Worm (Caenorhabditis elegans) whole organism, young adult: ENCODE measurements around the gene swt-5.
A peak's percentile ranks its signal among the peaks of the same experiment; 100 is the strongest.

ENCODE experiments used
- B0035.1 ChIP-seq: sonication (generic microtip); optimal IDR thresholded peaks from 2 replicates; lab custom pipeline; 2016; ENCODE audit warnings: missing genetic modification characterization, mild to moderate bottlenecking, missing compliant biosample characterization, missing genotype, missing genetic modification reagents
- C06A6.2 ChIP-seq: fragments of 200-800 bp; sonication (Bioruptor generic); conservative IDR thresholded peaks from 2 replicates; pipeline ENCODE4 v1.3.6; 2022; ENCODE audit warnings: missing genetic modification characterization, missing compliant biosample characterization
- F10E7.11 ChIP-seq: sonication (generic microtip); optimal IDR thresholded peaks from 2 replicates; lab custom pipeline; 2017; ENCODE audit warnings: mild to moderate bottlenecking, missing genetic modification characterization, moderate library complexity, missing compliant biosample characterization
- F23B12.7 ChIP-seq: sonication (generic microtip); optimal IDR thresholded peaks from 2 replicates; lab custom pipeline; 2017; ENCODE audit warnings: missing genetic modification characterization, mild to moderate bottlenecking, missing compliant biosample characterization, antibody characterized with exemption, moderate library complexity; ENCODE audit not compliant: insufficient read depth
- F33H1.4 ChIP-seq: fragments of 200-800 bp; sonication (Bioruptor generic); IDR thresholded peaks from 2 replicates; pipeline ENCODE4 v1.3.6; 2022; ENCODE audit warnings: missing genetic modification reagents, missing genetic modification characterization, missing compliant biosample characterization
- F39B2.1 ChIP-seq: fragments of 200-800 bp; sonication (Bioruptor generic); IDR thresholded peaks from 2 replicates; pipeline ENCODE4 v1.3.6; 2022; ENCODE audit warnings: missing genetic modification reagents, missing genetic modification characterization, missing compliant biosample characterization
- Y95B8A.8 ChIP-seq: fragments of 200-800 bp; sonication (Bioruptor generic); IDR thresholded peaks from 2 replicates; pipeline ENCODE4 v1.3.6; 2022; ENCODE audit warnings: missing genetic modification reagents, missing genetic modification characterization, missing compliant biosample characterization
- ama-1 ChIP-seq, 3 experiments: fragments of 150-350 bp in 1 of 3; sonication (generic microtip) in 2 of 3; optimal IDR thresholded peaks; 2 replicates each; lab custom pipeline; 2014 to 2018; ENCODE audit warnings: missing biosample characterization in 2 of 3, missing genetic modification characterization in 2 of 3, missing genetic modification reagents in 2 of 3
- attf-3 ChIP-seq: fragments of 200-800 bp; sonication (Bioruptor generic); conservative IDR thresholded peaks from 2 replicates; pipeline ENCODE4 v1.3.6; 2022; ENCODE audit warnings: missing genetic modification reagents, missing genetic modification characterization, missing compliant biosample characterization
- attf-5 ChIP-seq: fragments of 200-800 bp; sonication (Bioruptor generic); optimal IDR thresholded peaks from 2 replicates; lab custom pipeline; 2018; ENCODE audit warnings: mild to moderate bottlenecking, missing genetic modification characterization, missing compliant biosample characterization
- bed-2 ChIP-seq: fragments of 200-800 bp; sonication (Bioruptor generic); IDR thresholded peaks from 2 replicates; pipeline ENCODE4 v1.3.6; 2022; ENCODE audit warnings: missing genetic modification reagents, missing genetic modification characterization, missing compliant biosample characterization
- cebp-2 ChIP-seq: fragments of 200-800 bp; sonication (Bioruptor generic); IDR thresholded peaks from 2 replicates; pipeline ENCODE4 v1.3.6; 2022; ENCODE audit warnings: missing genetic modification characterization, missing compliant biosample characterization
- ceh-100 ChIP-seq: fragments of 200-800 bp; sonication (Bioruptor generic); IDR thresholded peaks from 2 replicates; pipeline ENCODE4 v1.3.6; 2022; ENCODE audit warnings: missing genetic modification reagents, missing genetic modification characterization, missing compliant biosample characterization
- ceh-27 ChIP-seq: fragments of 200-800 bp; sonication (Bioruptor generic); optimal IDR thresholded peaks from 2 replicates; lab custom pipeline; 2018; ENCODE audit warnings: mild to moderate bottlenecking, missing genetic modification characterization, moderate library complexity, missing compliant biosample characterization
- die-1 ChIP-seq: sonication (generic microtip); optimal IDR thresholded peaks from 2 replicates; lab custom pipeline; 2016; ENCODE audit warnings: missing genotype, mild to moderate bottlenecking, missing genetic modification characterization, missing compliant biosample characterization
- dox-1 ChIP-seq: fragments of 200-800 bp; sonication (Bioruptor generic); IDR thresholded peaks from 2 replicates; pipeline ENCODE4 v1.3.6; 2022; ENCODE audit warnings: missing genetic modification reagents, missing genetic modification characterization, missing compliant biosample characterization
- dpl-1 ChIP-seq: fragments of 150-350 bp; optimal IDR thresholded peaks from 2 replicates; lab custom pipeline; 2014; ENCODE audit warnings: missing biosample characterization, missing genetic modification reagents, missing genetic modification characterization
- hmg-1.2 ChIP-seq: fragments of 200-800 bp; sonication (Bioruptor generic); IDR thresholded peaks from 2 replicates; pipeline ENCODE4 v1.3.6; 2022; ENCODE audit warnings: missing genetic modification reagents, missing genetic modification characterization, missing compliant biosample characterization
- hmg-20 ChIP-seq: fragments of 200-800 bp; sonication (Bioruptor generic); IDR thresholded peaks from 2 replicates; pipeline ENCODE4 v1.3.6; 2022; ENCODE audit warnings: missing genetic modification reagents, missing genetic modification characterization, missing compliant biosample characterization
- hrde-1 ChIP-seq: sonication (generic microtip); optimal IDR thresholded peaks from 2 replicates; lab custom pipeline; 2016; ENCODE audit warnings: missing genetic modification characterization, mild to moderate bottlenecking, missing compliant biosample characterization, moderate library complexity, missing genotype, missing genetic modification reagents, borderline replicate concordance
- let-607 ChIP-seq, 2 experiments: fragments of 200-800 bp in 1 of 2; sonication (Bioruptor generic) in 1 of 2; sonication (generic microtip) in 1 of 2; optimal IDR thresholded peaks; 2 replicates each; lab custom pipeline; 2016 to 2018; ENCODE audit warnings: mild to moderate bottlenecking in 2 of 2, missing compliant biosample characterization in 2 of 2, missing genetic modification characterization in 2 of 2, moderate library complexity in 2 of 2, missing genotype in 1 of 2
- lin-35 ChIP-seq, 3 experiments: fragments of 150-350 bp in 2 of 3; sonication (generic microtip) in 1 of 3; optimal IDR thresholded peaks; 2 replicates each; lab custom pipeline; 2014 to 2018; ENCODE audit warnings: missing biosample characterization in 3 of 3, missing genetic modification characterization in 3 of 3, missing genetic modification reagents in 3 of 3
- lin-40 ChIP-seq: sonication (generic microtip); optimal IDR thresholded peaks from 2 replicates; lab custom pipeline; 2016; ENCODE audit warnings: missing genetic modification characterization, mild to moderate bottlenecking, missing compliant biosample characterization, missing genotype, missing genetic modification reagents
- lin-54 ChIP-seq: fragments of 200-800 bp; sonication (Bioruptor generic); optimal IDR thresholded peaks from 2 replicates; lab custom pipeline; 2018; ENCODE audit warnings: mild to moderate bottlenecking, missing genetic modification characterization, missing compliant biosample characterization
- lsl-1 ChIP-seq: fragments of 200-800 bp; sonication (Bioruptor generic); optimal IDR thresholded peaks from 2 replicates; lab custom pipeline; 2018; ENCODE audit warnings: mild to moderate bottlenecking, missing genetic modification characterization, moderate library complexity, missing compliant biosample characterization
- madf-10 ChIP-seq: sonication (generic microtip); optimal IDR thresholded peaks from 2 replicates; lab custom pipeline; 2016; ENCODE audit warnings: mild to moderate bottlenecking, missing genetic modification characterization, missing compliant biosample characterization
- madf-3 ChIP-seq: fragments of 200-800 bp; sonication (Bioruptor generic); IDR thresholded peaks from 2 replicates; pipeline ENCODE4 v1.3.6; 2022; ENCODE audit warnings: missing genetic modification reagents, missing genetic modification characterization, missing compliant biosample characterization
- madf-6 ChIP-seq: fragments of 200-800 bp; sonication (Bioruptor generic); IDR thresholded peaks from 2 replicates; pipeline ENCODE4 v1.3.6; 2022; ENCODE audit warnings: missing genetic modification reagents, missing genetic modification characterization, missing compliant biosample characterization
- mcd-1 ChIP-seq: fragments of 200-800 bp; sonication (Bioruptor generic); IDR thresholded peaks from 2 replicates; pipeline ENCODE4 v1.3.6; 2022; ENCODE audit warnings: missing genetic modification reagents, missing genetic modification characterization, missing compliant biosample characterization
- mes-4 ChIP-seq: sonication (generic microtip); optimal IDR thresholded peaks from 2 replicates; lab custom pipeline; 2016; ENCODE audit warnings: missing genotype, missing genetic modification characterization, missing compliant biosample characterization
- nfya-1 ChIP-seq: sonication (generic microtip); optimal IDR thresholded peaks from 2 replicates; lab custom pipeline; 2017; ENCODE audit warnings: antibody characterized with exemption, missing compliant biosample characterization, missing genetic modification characterization, borderline replicate concordance; ENCODE audit not compliant: insufficient read depth
- nfyb-1 ChIP-seq: fragments of 200-800 bp; sonication (Bioruptor generic); IDR thresholded peaks from 2 replicates; pipeline ENCODE4 v1.3.6; 2022; ENCODE audit warnings: missing genetic modification reagents, missing genetic modification characterization, missing compliant biosample characterization
- repo-1 ChIP-seq: sonication (generic microtip); optimal IDR thresholded peaks from 2 replicates; lab custom pipeline; 2017; ENCODE audit warnings: mild to moderate bottlenecking, missing genetic modification characterization, missing compliant biosample characterization
- sea-2 ChIP-seq: fragments of 200-800 bp; sonication (Bioruptor generic); IDR thresholded peaks from 2 replicates; pipeline ENCODE4 v1.3.6; 2022; ENCODE audit warnings: missing genetic modification characterization, missing compliant biosample characterization
- snpc-3.4 ChIP-seq: sonication (generic microtip); optimal IDR thresholded peaks from 2 replicates; lab custom pipeline; 2017; ENCODE audit warnings: missing genetic modification characterization, mild to moderate bottlenecking, missing compliant biosample characterization, antibody characterized with exemption, moderate library complexity, missing genotype, missing genetic modification reagents
- snpc-4 ChIP-seq, 5 experiments: fragments of 150-350 bp in 1 of 5; sonication (generic microtip) in 4 of 5; optimal IDR thresholded peaks; 2 replicates each; lab custom pipeline; 2014 to 2018; ENCODE audit warnings: missing genetic modification characterization in 5 of 5, missing biosample characterization in 3 of 5, antibody characterized with exemption in 2 of 5, mild to moderate bottlenecking in 2 of 5, missing compliant biosample characterization in 2 of 5, missing genotype in 2 of 5, moderate library complexity in 2 of 5, missing genetic modification reagents in 1 of 5
- tbp1 ChIP-seq: fragments of 200-800 bp; sonication (Bioruptor generic); optimal IDR thresholded peaks from 2 replicates; lab custom pipeline; 2018; ENCODE audit warnings: mild to moderate bottlenecking, missing genetic modification characterization, missing compliant biosample characterization
- zim-3 ChIP-seq: sonication (generic microtip); optimal IDR thresholded peaks from 2 replicates; lab custom pipeline; 2017; ENCODE audit warnings: mild to moderate bottlenecking, missing genetic modification characterization, moderate library complexity, missing compliant biosample characterization
- ztf-18 ChIP-seq: sonication (generic microtip); optimal IDR thresholded peaks from 2 replicates; lab custom pipeline; 2016; ENCODE audit warnings: missing genotype, mild to moderate bottlenecking, missing genetic modification characterization, missing compliant biosample characterization
- ztf-26 ChIP-seq: sonication (generic microtip); optimal IDR thresholded peaks from 2 replicates; lab custom pipeline; 2017; ENCODE audit warnings: missing genetic modification characterization, missing compliant biosample characterization
- ztf-6 ChIP-seq: fragments of 200-800 bp; sonication (Bioruptor generic); IDR thresholded peaks from 2 replicates; pipeline ENCODE4 v1.3.6; 2022; ENCODE audit warnings: missing genetic modification reagents, missing genetic modification characterization, missing compliant biosample characterization

Gene swt-5

DNA sequence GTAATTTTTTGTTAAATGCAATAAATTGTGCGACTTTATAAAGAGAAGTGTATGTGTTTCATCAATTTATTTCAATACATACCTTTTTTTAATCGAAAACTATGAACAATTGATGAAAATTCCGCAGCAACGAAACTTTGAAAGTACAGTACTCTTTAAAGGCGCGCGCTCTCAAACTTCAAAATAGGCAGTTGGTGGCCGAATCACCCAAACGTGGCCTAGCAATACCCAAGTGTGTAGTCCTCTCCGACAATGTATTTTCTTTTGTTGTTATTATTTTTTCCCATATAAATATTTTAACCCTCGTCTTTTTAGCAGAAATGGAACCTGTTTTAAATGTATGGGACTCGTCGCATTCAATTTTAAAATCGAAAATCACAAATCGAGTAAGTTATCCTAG lies 35.3 kb downstream of the swt-5 start, which contains the start of gene C50F4.4 (continued):
- TF ChIP-seq dox-1 (GFP tag; lab: Robert Waterston, UW) (peak; percentile 71), F39B2.1 (GFP tag; lab: Robert Waterston, UW) (no peak)

DNA sequence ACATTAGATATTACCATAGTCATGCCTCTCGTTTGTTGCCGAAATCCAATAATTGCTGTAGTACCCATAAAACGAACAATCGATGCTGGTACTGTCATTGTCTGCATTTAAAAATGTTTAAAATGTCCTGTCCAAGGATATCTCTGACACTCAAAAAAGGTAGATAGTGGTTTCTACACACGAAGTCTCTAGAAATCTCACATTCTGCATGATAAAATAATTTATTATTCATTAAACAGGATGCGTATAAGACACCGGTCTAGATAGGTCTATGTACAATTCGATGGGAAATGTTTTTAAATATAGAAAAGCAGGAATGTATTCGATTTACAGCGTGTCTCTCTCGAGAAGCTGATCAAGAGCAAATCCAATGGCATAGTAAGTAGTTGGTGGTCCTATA lies 38.4 kb downstream of the swt-5 start, which contains the start of gene C50F4.12:
C50F4.12 (minus strand) TSS at position 101 of the 400 bp plus-strand sequence.
- TF ChIP-seq nfyb-1 = no peak
- TF ChIP-seq madf-10 (tag; lab: Kevin White, UChicago) = no peak
- TF ChIP-seq F10E7.11 (tag; lab: Kevin White, UChicago) = no peak
- no peak for TF ChIP-seq ceh-100 (GFP tag; lab: Robert Waterston, UW)
- no peak for TF ChIP-seq lsl-1

DNA sequence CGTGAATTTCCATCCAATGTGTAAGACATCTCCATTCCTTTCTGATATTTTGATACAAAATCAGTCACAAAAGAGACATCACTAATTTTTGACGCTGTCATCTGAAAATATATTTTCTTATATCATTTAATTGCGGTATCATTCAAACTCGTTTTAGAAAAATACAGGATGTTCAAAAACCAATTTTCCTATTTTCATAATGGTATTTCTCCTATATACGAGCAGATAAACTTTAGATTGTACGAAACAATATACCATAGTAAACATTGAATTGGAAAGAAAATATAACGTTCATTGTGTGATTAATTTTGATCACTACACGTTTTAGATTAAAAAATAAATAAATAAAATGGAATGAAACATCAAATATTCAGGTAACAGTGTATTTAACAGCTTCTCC lies 40.3 kb downstream of the swt-5 start, which contains the start of gene C50F4.16:
C50F4.16 (minus strand) TSS at position 101 of the 400 bp plus-strand sequence.
- TF ChIP-seq tbp1 (GFP tag; lab: Kevin White, UChicago) (no peak), ama-1 (optimal IDR thresholded peaks at IDR 0.05; lab: Kevin White, UChicago) (no peak), ama-1 (GFP tag; optimal IDR thresholded peaks at IDR 0.05; lab: Kevin White, UChicago) (peak in 1 of 2 experiments; percentile 26), Y95B8A.8 (no peak), madf-6 (GFP tag; lab: Robert Waterston, UW) (0 out of 2 replicates have a peak, but pooled peaks have one; percentile 31), attf-3 (no peak), F33H1.4 (GFP tag; lab: Robert Waterston, UW) (no peak), cebp-2 (GFP tag; lab: Robert Waterston, UW) (no peak)

DNA sequence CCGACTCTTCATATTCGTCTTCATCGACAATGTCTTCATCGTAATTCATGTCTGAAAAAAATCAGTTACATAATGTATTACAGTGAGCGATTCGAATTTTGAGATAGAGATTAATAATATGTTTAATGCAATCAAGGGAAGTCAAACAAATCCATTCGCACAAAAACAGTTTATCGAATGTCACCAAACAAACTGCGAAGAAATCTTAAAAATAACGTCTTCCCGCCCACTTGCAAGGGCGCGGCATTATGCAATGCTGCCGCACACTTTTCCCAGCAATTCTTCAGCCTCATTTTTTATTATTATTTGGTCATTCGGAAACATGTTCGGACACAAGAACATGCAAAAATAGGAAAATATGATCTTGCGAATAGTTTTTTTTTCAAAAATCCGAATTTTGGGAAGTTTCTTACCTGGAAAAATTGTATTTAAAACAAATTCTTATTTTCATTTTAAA lies 43.0 kb downstream of the swt-5 start, which contains the start of gene mdf-1:
mdf-1 (minus strand) TSS at position 51 of the 457 bp plus-strand sequence.
- peak; percentile 48 for TF ChIP-seq mcd-1 (GFP tag; lab: Robert Waterston, UW)
- TF ChIP-seq zim-3 (tag; lab: Kevin White, UChicago) = no peak
- TF ChIP-seq hrde-1 (tag; lab: Kevin White, UChicago) = peak; percentile 34
- no peak for TF ChIP-seq let-607 (tag; optimal IDR thresholded peaks at IDR 0.05; lab: Kevin White, UChicago)
- peak; percentile 57 for TF ChIP-seq repo-1 (tag; lab: Kevin White, UChicago)
- 0 out of 2 replicates have a peak, but pooled peaks have one; percentile 12 for TF ChIP-seq hmg-1.2 (GFP tag; lab: Robert Waterston, UW)
- TF ChIP-seq dpl-1 (GFP tag; lab: Kevin White, UChicago) = peak; percentile 55
- TF ChIP-seq ama-1 (optimal IDR thresholded peaks at IDR 0.05; lab: Kevin White, UChicago) = peak; percentile 20
- TF ChIP-seq ama-1 (GFP tag; optimal IDR thresholded peaks at IDR 0.05; lab: Kevin White, UChicago) = no peak
- peak in 1 of 3 experiments; percentile 69 for TF ChIP-seq lin-35 (GFP tag; optimal IDR thresholded peaks at IDR 0.05; lab: Kevin White, UChicago)
- TF ChIP-seq madf-3 (GFP tag; lab: Robert Waterston, UW) = peak; percentile 69; the same call in 1 of the 2 replicates
- TF ChIP-seq nfya-1 (tag; lab: Kevin White, UChicago) = no peak
- TF ChIP-seq F23B12.7 = peak; percentile 24
- no peak for TF ChIP-seq ztf-26 (tag; lab: Kevin White, UChicago)
- TF ChIP-seq hmg-20 (GFP tag; lab: Robert Waterston, UW) = 0 out of 2 replicates have a peak, but pooled peaks have one; percentile 4
- peak; percentile 63 for TF ChIP-seq C06A6.2 (GFP tag; lab: Robert Waterston, UW)
- TF ChIP-seq nfyb-1 = peak; percentile 34; the same call in 1 of the 2 replicates
- no peak for TF ChIP-seq die-1 (tag; lab: Kevin White, UChicago)
- TF ChIP-seq ztf-6 (GFP tag; lab: Robert Waterston, UW) = no peak
- no peak for TF ChIP-seq bed-2 (GFP tag; lab: Robert Waterston, UW)
- TF ChIP-seq mes-4 = no peak
- no peak for TF ChIP-seq snpc-4 (GFP tag; optimal IDR thresholded peaks at IDR 0.05; lab: Kevin White, UChicago)
- TF ChIP-seq snpc-4 (tag; optimal IDR thresholded peaks at IDR 0.05; lab: Kevin White, UChicago) = peak; percentile 1 to 75 (median 26)
- TF ChIP-seq sea-2 (GFP tag; lab: Robert Waterston, UW) = no peak
- peak; percentile 62 for TF ChIP-seq ztf-18 (tag; lab: Kevin White, UChicago)
- TF ChIP-seq attf-5 (GFP tag; lab: Kevin White, UChicago) = peak; percentile 45
- TF ChIP-seq B0035.1 (tag; lab: Kevin White, UChicago) = peak; percentile 10
- peak; percentile 52 for TF ChIP-seq snpc-3.4 (tag; lab: Kevin White, UChicago)
- peak; percentile 74 for TF ChIP-seq lin-54
- TF ChIP-seq ceh-27 (GFP tag; lab: Kevin White, UChicago) = peak; percentile 60
- peak; percentile 23 for TF ChIP-seq lin-40 (tag; lab: Kevin White, UChicago)
